Worm (Caenorhabditis elegans) whole organism, young adult: ENCODE results near the gene apn-1.

Experiments used
- B0261.1 ChIP-seq: sonication (generic microtip); optimal IDR thresholded peaks from 2 replicates; lab custom pipeline; 2016; ENCODE audit warnings: mild to moderate bottlenecking, missing genetic modification characterization, moderate library complexity, missing compliant biosample characterization
- C06A6.2 ChIP-seq: fragments of 200-800 bp; sonication (Bioruptor generic); conservative IDR thresholded peaks from 2 replicates; pipeline ENCODE4 v1.3.6; 2022; ENCODE audit warnings: missing genetic modification characterization, missing compliant biosample characterization
- F22D6.2 ChIP-seq: sonication (generic microtip); optimal IDR thresholded peaks from 2 replicates; lab custom pipeline; 2016; ENCODE audit warnings: mild to moderate bottlenecking, missing genetic modification characterization, missing compliant biosample characterization
- F23B12.7 ChIP-seq: sonication (generic microtip); optimal IDR thresholded peaks from 2 replicates; lab custom pipeline; 2017; ENCODE audit warnings: missing genetic modification characterization, mild to moderate bottlenecking, missing compliant biosample characterization, antibody characterized with exemption, moderate library complexity; ENCODE audit not compliant: insufficient read depth
- F33H1.4 ChIP-seq: fragments of 200-800 bp; sonication (Bioruptor generic); IDR thresholded peaks from 2 replicates; pipeline ENCODE4 v1.3.6; 2022; ENCODE audit warnings: missing genetic modification reagents, missing genetic modification characterization, missing compliant biosample characterization
- F37B4.10 ChIP-seq: fragments of 200-800 bp; sonication (Bioruptor generic); IDR thresholded peaks from 2 replicates; pipeline ENCODE4 v1.3.6; 2022; ENCODE audit warnings: missing genetic modification characterization, missing compliant biosample characterization
- F39B2.1 ChIP-seq: fragments of 200-800 bp; sonication (Bioruptor generic); IDR thresholded peaks from 2 replicates; pipeline ENCODE4 v1.3.6; 2022; ENCODE audit warnings: missing genetic modification reagents, missing genetic modification characterization, missing compliant biosample characterization
- F49E8.2 ChIP-seq: sonication (generic microtip); optimal IDR thresholded peaks from 3 replicates; lab custom pipeline; 2017; ENCODE audit warnings: missing genetic modification characterization, mild to moderate bottlenecking, missing compliant biosample characterization, antibody characterized with exemption, moderate library complexity; ENCODE audit not compliant: insufficient read depth
- F55B11.4 ChIP-seq: sonication (generic microtip); optimal IDR thresholded peaks from 2 replicates; lab custom pipeline; 2016; ENCODE audit warnings: missing compliant biosample characterization, missing genetic modification characterization, borderline replicate concordance; ENCODE audit not compliant: insufficient read depth
- F57A8.1 ChIP-seq: fragments of 200-800 bp; sonication (Bioruptor generic); optimal IDR thresholded peaks from 2 replicates; lab custom pipeline; 2018; ENCODE audit warnings: mild to moderate bottlenecking, missing genetic modification characterization, moderate library complexity, missing compliant biosample characterization
- F57C9.4 ChIP-seq: sonication (generic microtip); optimal IDR thresholded peaks from 2 replicates; lab custom pipeline; 2017; ENCODE audit warnings: mild to moderate bottlenecking, missing genetic modification characterization, missing compliant biosample characterization
- K11D2.4 ChIP-seq: fragments of 200-800 bp; sonication (Bioruptor generic); IDR thresholded peaks from 2 replicates; pipeline ENCODE4 v1.3.6; 2022; ENCODE audit warnings: missing genetic modification reagents, missing genetic modification characterization, missing compliant biosample characterization
- T07F8.4 ChIP-seq: sonication (generic microtip); optimal IDR thresholded peaks from 2 replicates; lab custom pipeline; 2016; ENCODE audit warnings: mild to moderate bottlenecking, missing genetic modification characterization, moderate library complexity, missing compliant biosample characterization
- Y53F4B.3 ChIP-seq: fragments of 200-800 bp; sonication (Bioruptor generic); IDR thresholded peaks from 2 replicates; pipeline ENCODE4 v1.3.6; 2022; ENCODE audit warnings: missing genetic modification reagents, missing genetic modification characterization, missing compliant biosample characterization
- Y53G8AR.9 ChIP-seq: fragments of 200-800 bp; sonication (Bioruptor generic); conservative IDR thresholded peaks from 2 replicates; pipeline ENCODE4 v1.3.6; 2022; ENCODE audit warnings: missing genetic modification reagents, missing genetic modification characterization, missing compliant biosample characterization
- Y56A3A.18 ChIP-seq: fragments of 200-800 bp; sonication (Bioruptor generic); IDR thresholded peaks from 2 replicates; pipeline ENCODE4 v1.3.6; 2022; ENCODE audit warnings: missing genetic modification reagents, missing genetic modification characterization, missing compliant biosample characterization
- Y67H2A.10 ChIP-seq: fragments of 200-800 bp; sonication (Bioruptor generic); conservative IDR thresholded peaks from 2 replicates; pipeline ENCODE4 v1.3.6; 2022; ENCODE audit warnings: missing genetic modification reagents, missing genetic modification characterization, missing compliant biosample characterization
- ZK185.1 ChIP-seq: sonication (generic microtip); optimal IDR thresholded peaks from 2 replicates; lab custom pipeline; 2016; ENCODE audit warnings: mild to moderate bottlenecking, missing genetic modification characterization, missing compliant biosample characterization; ENCODE audit not compliant: poor library complexity, severe bottlenecking
- atf-7 ChIP-seq: sonication (generic microtip); optimal IDR thresholded peaks from 2 replicates; lab custom pipeline; 2017; ENCODE audit warnings: mild to moderate bottlenecking, missing genetic modification characterization, missing compliant biosample characterization
- attf-6 ChIP-seq: fragments of 200-800 bp; sonication (Bioruptor generic); IDR thresholded peaks from 2 replicates; pipeline ENCODE4 v1.3.6; 2022; ENCODE audit warnings: missing genetic modification reagents, missing genetic modification characterization, missing compliant biosample characterization
- cebp-1 ChIP-seq, 2 experiments: fragments of 200-800 bp in 1 of 2; sonication (Bioruptor generic) in 1 of 2; sonication (generic microtip) in 1 of 2; IDR thresholded peaks in 1 of 2; optimal IDR thresholded peaks in 1 of 2; 2 replicates each; pipeline versions ENCODE4 v1.3.6 to Lab custom; 2017 to 2022; ENCODE audit warnings: missing compliant biosample characterization in 2 of 2, missing genetic modification characterization in 2 of 2, mild to moderate bottlenecking in 1 of 2, missing genetic modification reagents in 1 of 2, moderate library complexity in 1 of 2
- ceh-27 ChIP-seq: fragments of 200-800 bp; sonication (Bioruptor generic); optimal IDR thresholded peaks from 2 replicates; lab custom pipeline; 2018; ENCODE audit warnings: mild to moderate bottlenecking, missing genetic modification characterization, moderate library complexity, missing compliant biosample characterization
- ceh-40 ChIP-seq: fragments of 200-800 bp; sonication (Bioruptor generic); IDR thresholded peaks from 2 replicates; pipeline ENCODE4 v1.3.6; 2022; ENCODE audit warnings: missing genetic modification characterization, missing compliant biosample characterization
- chd-7 ChIP-seq: sonication (generic microtip); optimal IDR thresholded peaks from 2 replicates; lab custom pipeline; 2016; ENCODE audit warnings: mild to moderate bottlenecking, missing genetic modification characterization, moderate library complexity, missing compliant biosample characterization
- die-1 ChIP-seq: sonication (generic microtip); optimal IDR thresholded peaks from 2 replicates; lab custom pipeline; 2016; ENCODE audit warnings: missing genotype, mild to moderate bottlenecking, missing genetic modification characterization, missing compliant biosample characterization
- dpff-1 ChIP-seq: sonication (generic microtip); optimal IDR thresholded peaks from 2 replicates; lab custom pipeline; 2017; ENCODE audit warnings: mild to moderate bottlenecking, missing genetic modification characterization, missing compliant biosample characterization
- egl-44 ChIP-seq: fragments of 200-800 bp; sonication (Bioruptor generic); IDR thresholded peaks from 2 replicates; pipeline ENCODE4 v1.3.6; 2022; ENCODE audit warnings: missing genetic modification reagents, missing genetic modification characterization, missing compliant biosample characterization
- ets-4 ChIP-seq: fragments of 200-800 bp; sonication (Bioruptor generic); optimal IDR thresholded peaks from 2 replicates; lab custom pipeline; 2018; ENCODE audit warnings: mild to moderate bottlenecking, missing genetic modification characterization, missing compliant biosample characterization
- hlh-26 ChIP-seq: fragments of 200-800 bp; sonication (Bioruptor generic); conservative IDR thresholded peaks from 2 replicates; pipeline ENCODE4 v1.3.6; 2022; ENCODE audit warnings: missing genetic modification reagents, missing genetic modification characterization, missing compliant biosample characterization
- hmg-1.2 ChIP-seq: fragments of 200-800 bp; sonication (Bioruptor generic); IDR thresholded peaks from 2 replicates; pipeline ENCODE4 v1.3.6; 2022; ENCODE audit warnings: missing genetic modification reagents, missing genetic modification characterization, missing compliant biosample characterization
- lin-54 ChIP-seq: fragments of 200-800 bp; sonication (Bioruptor generic); optimal IDR thresholded peaks from 2 replicates; lab custom pipeline; 2018; ENCODE audit warnings: mild to moderate bottlenecking, missing genetic modification characterization, missing compliant biosample characterization
- lir-1 ChIP-seq: fragments of 200-800 bp; sonication (Bioruptor generic); conservative IDR thresholded peaks from 2 replicates; pipeline ENCODE4 v1.3.6; 2022; ENCODE audit warnings: missing genetic modification reagents, missing genetic modification characterization, missing compliant biosample characterization
- lsl-1 ChIP-seq: fragments of 200-800 bp; sonication (Bioruptor generic); optimal IDR thresholded peaks from 2 replicates; lab custom pipeline; 2018; ENCODE audit warnings: mild to moderate bottlenecking, missing genetic modification characterization, moderate library complexity, missing compliant biosample characterization
- madf-6 ChIP-seq: fragments of 200-800 bp; sonication (Bioruptor generic); IDR thresholded peaks from 2 replicates; pipeline ENCODE4 v1.3.6; 2022; ENCODE audit warnings: missing genetic modification reagents, missing genetic modification characterization, missing compliant biosample characterization
- madf-8 ChIP-seq: fragments of 200-800 bp; sonication (Bioruptor generic); conservative IDR thresholded peaks from 2 replicates; pipeline ENCODE4 v1.3.6; 2022; ENCODE audit warnings: missing genetic modification reagents, missing genetic modification characterization, missing compliant biosample characterization
- mes-4 ChIP-seq: sonication (generic microtip); optimal IDR thresholded peaks from 2 replicates; lab custom pipeline; 2016; ENCODE audit warnings: missing genotype, missing genetic modification characterization, missing compliant biosample characterization
- nfyb-1 ChIP-seq: fragments of 200-800 bp; sonication (Bioruptor generic); IDR thresholded peaks from 2 replicates; pipeline ENCODE4 v1.3.6; 2022; ENCODE audit warnings: missing genetic modification reagents, missing genetic modification characterization, missing compliant biosample characterization
- nhr-27 ChIP-seq: fragments of 200-800 bp; sonication (Bioruptor generic); optimal IDR thresholded peaks from 2 replicates; lab custom pipeline; 2018; ENCODE audit warnings: mild to moderate bottlenecking, missing genetic modification characterization, moderate library complexity, missing compliant biosample characterization
- rcor-1 ChIP-seq: fragments of 200-800 bp; sonication (Bioruptor generic); IDR thresholded peaks from 2 replicates; pipeline ENCODE4 v1.3.6; 2022; ENCODE audit warnings: missing genetic modification reagents, missing genetic modification characterization, missing compliant biosample characterization
- rpc-1 ChIP-seq, 2 experiments: fragments of 150-350 bp in 1 of 2; sonication (generic microtip) in 1 of 2; optimal IDR thresholded peaks; 2 replicates each; lab custom pipeline; 2014 to 2018; ENCODE audit warnings: missing biosample characterization in 1 of 2, missing genetic modification characterization in 1 of 2, missing genetic modification reagents in 1 of 2, missing genotype in 1 of 2
- sdz-38 ChIP-seq: sonication (generic microtip); optimal IDR thresholded peaks from 2 replicates; lab custom pipeline; 2016; ENCODE audit warnings: missing genotype, missing genetic modification characterization, missing compliant biosample characterization
- snpc-4 ChIP-seq, 5 experiments: fragments of 150-350 bp in 1 of 5; sonication (generic microtip) in 4 of 5; optimal IDR thresholded peaks; 2 replicates each; lab custom pipeline; 2014 to 2018; ENCODE audit warnings: missing genetic modification characterization in 5 of 5, missing biosample characterization in 3 of 5, antibody characterized with exemption in 2 of 5, mild to moderate bottlenecking in 2 of 5, missing compliant biosample characterization in 2 of 5, missing genotype in 2 of 5, moderate library complexity in 2 of 5, missing genetic modification reagents in 1 of 5
- somi-1 ChIP-seq: fragments of 200-800 bp; sonication (Bioruptor generic); optimal IDR thresholded peaks from 2 replicates; lab custom pipeline; 2018; ENCODE audit warnings: mild to moderate bottlenecking, missing genetic modification characterization, missing compliant biosample characterization
- tbp1 ChIP-seq: fragments of 200-800 bp; sonication (Bioruptor generic); optimal IDR thresholded peaks from 2 replicates; lab custom pipeline; 2018; ENCODE audit warnings: mild to moderate bottlenecking, missing genetic modification characterization, missing compliant biosample characterization
- ztf-25 ChIP-seq: fragments of 200-800 bp; sonication (Bioruptor generic); IDR thresholded peaks from 2 replicates; pipeline ENCODE4 v1.3.6; 2022; ENCODE audit warnings: missing genetic modification reagents, missing genetic modification characterization, missing compliant biosample characterization

apn-1 gene

ce11 chrII:8016761-8017160 is 30.6 kb upstream of the apn-1 start (continued):
- TF ChIP-seq lir-1 (GFP tag; lab: Robert Waterston, UW) (0 out of 2 replicates have a peak, but pooled peaks have one; percentile 60), Y67H2A.10 (GFP tag; lab: Robert Waterston, UW) (peak; percentile 51; the same call in 1 of the 2 replicates), somi-1 (GFP tag; lab: Kevin White, UChicago) (peak; percentile 90), snpc-4 (GFP tag; optimal IDR thresholded peaks at IDR 0.05; lab: Kevin White, UChicago) (no peak), snpc-4 (tag; optimal IDR thresholded peaks at IDR 0.05; lab: Kevin White, UChicago) (peak in 1 of 4 experiments; percentile 6), atf-7 (tag; lab: Kevin White, UChicago) (peak; percentile 86), die-1 (tag; lab: Kevin White, UChicago) (peak; percentile 49), madf-6 (no peak), tbp1 (peak; percentile 55), ZK185.1 (no peak), egl-44 (GFP tag; lab: Robert Waterston, UW) (0 out of 2 replicates have a peak, but pooled peaks have one; percentile 33), sdz-38 (tag; lab: Kevin White, UChicago) (no peak), dpff-1 (tag; lab: Kevin White, UChicago) (no peak), cebp-1 (GFP tag; IDR thresholded peaks at IDR 0.05; lab: Robert Waterston, UW) (0 out of 2 replicates have a peak, but pooled peaks have one; percentile 8), cebp-1 (tag; optimal IDR thresholded peaks at IDR 0.05; lab: Kevin White, UChicago) (peak; percentile 72), C06A6.2 (GFP tag; lab: Robert Waterston, UW) (peak; percentile 76), K11D2.4 (peak; percentile 57; the same call in 1 of the 2 replicates)

ce11 chrII:8017380-8017779 is 30.0 kb upstream of the apn-1 start, which contains the start of gene zyg-11:
TSS of gene zyg-11 (plus strand) at chrII:8017680.
- TF ChIP-seq tbp1 (no peak), Y56A3A.18 (no peak), Y53F4B.3 (GFP tag; lab: Robert Waterston, UW) (no peak), rcor-1 (GFP tag; lab: Robert Waterston, UW) (no peak), chd-7 (no peak), ceh-27 (GFP tag; lab: Kevin White, UChicago) (no peak), F57C9.4 (tag; lab: Kevin White, UChicago) (no peak), hlh-26 (no peak), lsl-1 (no peak), lin-54 (no peak), snpc-4 (GFP tag; optimal IDR thresholded peaks at IDR 0.05; lab: Kevin White, UChicago) (no peak), snpc-4 (tag; optimal IDR thresholded peaks at IDR 0.05; lab: Kevin White, UChicago) (no peak), ceh-40 (GFP tag; lab: Robert Waterston, UW) (no peak), B0261.1 (tag; lab: Kevin White, UChicago) (no peak), F39B2.1 (GFP tag; lab: Robert Waterston, UW) (no peak), F22D6.2 (tag; lab: Kevin White, UChicago) (no peak), mes-4 (tag; lab: Kevin White, UChicago) (no peak), hmg-1.2 (GFP tag; lab: Robert Waterston, UW) (no peak)

ce11 chrII:8020580-8021044 is 26.8 kb upstream of the apn-1 start:
- TF ChIP-seq Y53G8AR.9 (peak; percentile 44; the same call in 1 of the 2 replicates), F37B4.10 (GFP tag; lab: Robert Waterston, UW) (no peak), F55B11.4 (tag; lab: Kevin White, UChicago) (no peak), madf-8 (no peak), T07F8.4 (no peak), F57A8.1 (GFP tag; lab: Kevin White, UChicago) (no peak), attf-6 (GFP tag; lab: Robert Waterston, UW) (peak; percentile 56; the same call in 1 of the 2 replicates), ets-4 (GFP tag; lab: Kevin White, UChicago) (no peak), nhr-27 (tag; lab: Kevin White, UChicago) (no peak), rpc-1 (optimal IDR thresholded peaks at IDR 0.05; lab: Kevin White, UChicago) (no peak), rpc-1 (tag; optimal IDR thresholded peaks at IDR 0.05; lab: Kevin White, UChicago) (no peak), F33H1.4 (GFP tag; lab: Robert Waterston, UW) (no peak), ztf-25 (0 out of 2 replicates have a peak, but pooled peaks have one; percentile 22), nfyb-1 (peak; percentile 71), F23B12.7 (tag; lab: Kevin White, UChicago) (no peak), F49E8.2 (peak; percentile 31)
